Worm (Caenorhabditis elegans) whole organism, midembryonic: Measurements from ENCODE around the gene R07C3.3.

Experiments used
- T22C8.4 ChIP-seq: fragments of 200-800 bp; sonication (Bioruptor generic); IDR thresholded peaks from 2 replicates; pipeline ENCODE4 v1.3.6; 2022; ENCODE audit warnings: missing genetic modification characterization, missing compliant biosample characterization
- cog-1 ChIP-seq: sonication (generic microtip); optimal IDR thresholded peaks from 2 replicates; lab custom pipeline; 2016; ENCODE audit warnings: missing genetic modification characterization, missing compliant biosample characterization
- flt-1 ChIP-seq: fragments of 200-800 bp; sonication (Bioruptor generic); IDR thresholded peaks from 2 replicates; pipeline ENCODE4 v1.3.6; 2022; ENCODE audit warnings: missing genetic modification characterization, missing compliant biosample characterization
- klf-2 ChIP-seq: fragments of 200-800 bp; sonication (Bioruptor generic); conservative IDR thresholded peaks from 2 replicates; pipeline ENCODE4 v1.3.6; 2022; ENCODE audit warnings: missing genetic modification reagents, missing genetic modification characterization, missing compliant biosample characterization
- med-1 ChIP-seq: sonication (generic microtip); optimal IDR thresholded peaks from 2 replicates; lab custom pipeline; 2017; ENCODE audit warnings: missing genetic modification characterization, mild to moderate bottlenecking, missing compliant biosample characterization, antibody characterized with exemption, missing genetic modification reagents; ENCODE audit not compliant: insufficient read depth
- ref-1 ChIP-seq: fragments of 200-800 bp; sonication (Bioruptor generic); conservative IDR thresholded peaks from 2 replicates; pipeline ENCODE4 v1.3.6; 2022; ENCODE audit warnings: missing genetic modification reagents, missing genetic modification characterization, missing compliant biosample characterization
- tab-1 ChIP-seq: fragments of 200-800 bp; sonication (Bioruptor generic); IDR thresholded peaks from 2 replicates; pipeline ENCODE4 v1.3.6; 2022; ENCODE audit warnings: missing genetic modification characterization, missing compliant biosample characterization
- ztf-23 ChIP-seq: fragments of 200-800 bp; sonication (Bioruptor generic); IDR thresholded peaks from 2 replicates; pipeline ENCODE4 v1.3.6; 2022; ENCODE audit warnings: missing genetic modification reagents, missing genetic modification characterization, missing compliant biosample characterization
- ztf-29 ChIP-seq: fragments of 200-800 bp; sonication (Bioruptor generic); IDR thresholded peaks from 2 replicates; pipeline ENCODE4 v1.3.6; 2022; ENCODE audit warnings: missing genetic modification reagents, missing genetic modification characterization, missing compliant biosample characterization

- TF ChIP-seq ref-1, result no peak
- no peak for TF ChIP-seq ztf-23
- TF ChIP-seq T22C8.4 (GFP tag; lab: Robert Waterston, UW), result no peak
- TF ChIP-seq klf-2 (GFP tag; lab: Robert Waterston, UW), result no peak
- no peak for TF ChIP-seq ztf-29 (GFP tag; lab: Robert Waterston, UW)
- TF ChIP-seq med-1 (GFP tag; lab: Kevin White, UChicago), result no peak
- no peak for TF ChIP-seq cog-1 (tag; lab: Kevin White, UChicago)
- no peak for TF ChIP-seq tab-1 (GFP tag; lab: Robert Waterston, UW)
- TF ChIP-seq flt-1, result no peak
Measured at ce11 chrII:920326-920725, 18.3 kb upstream of the R07C3.3 start.
